Worm (Caenorhabditis elegans) whole organism, early embryonic: ENCODE measurements around the gene Y54G2A.52.

Source experiments
- F13C5.2 ChIP-seq: sonication (generic microtip); optimal IDR thresholded peaks from 2 replicates; lab custom pipeline; 2017; ENCODE audit warnings: mild to moderate bottlenecking, missing genetic modification characterization, inconsistent platforms, missing compliant biosample characterization
- ama-1 ChIP-seq: fragments of 150-350 bp; optimal IDR thresholded peaks from 2 replicates; lab custom pipeline; 2014
- flt-1 ChIP-seq: fragments of 200-800 bp; sonication (Bioruptor generic); IDR thresholded peaks from 2 replicates; pipeline ENCODE4 v1.3.6; 2022; ENCODE audit warnings: missing genetic modification characterization, missing compliant biosample characterization
- pes-1 ChIP-seq: fragments of 200-800 bp; sonication (Bioruptor generic); IDR thresholded peaks from 2 replicates; pipeline ENCODE4 v1.3.6; 2022; ENCODE audit warnings: missing genetic modification reagents, missing genetic modification characterization, missing compliant biosample characterization

DNA sequence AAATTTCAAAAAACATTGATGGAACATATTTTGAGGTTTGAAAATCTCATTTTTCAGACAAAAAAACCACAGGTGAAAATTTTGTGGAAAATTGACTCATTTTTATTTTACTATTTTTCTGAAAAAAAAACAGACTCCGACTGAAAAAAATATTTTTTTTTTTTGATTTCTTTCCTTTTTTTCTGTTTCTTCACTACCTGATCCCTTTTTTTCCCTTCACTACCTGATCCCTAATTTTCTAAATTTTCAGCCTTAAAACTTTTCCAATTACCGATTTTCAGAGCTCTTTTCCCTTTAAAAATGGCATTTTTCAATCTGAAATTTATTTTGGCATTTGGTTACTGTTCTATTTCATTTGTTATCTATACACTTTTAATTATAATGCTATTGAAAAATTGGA lies 36.1 kb downstream of the Y54G2A.52 start, which contains the start of gene Y54G2A.77:
- TF ChIP-seq flt-1, result no peak
- TF ChIP-seq F13C5.2 (tag; lab: Kevin White, UChicago), result no peak
- no peak for TF ChIP-seq pes-1
- no peak for TF ChIP-seq ama-1 (lab: Kevin White, UChicago)
